Fruit fly (Drosophila melanogaster) whole organism, embryonic: Measurements from ENCODE around the gene Brms1.

Experiments
- CG11696 ChIP-seq: fragments of 200-800 bp; sonication (Bioruptor generic); IDR thresholded peaks from 2 replicates; pipeline ENCODE4 v1.3.6; 2022; ENCODE audit warnings: missing biosample characterization, missing genetic modification characterization
- CG12299 ChIP-seq: fragments of 200-800 bp; sonication (Bioruptor generic); optimal IDR thresholded peaks from 2 replicates; lab custom pipeline; 2018; ENCODE audit warnings: missing biosample characterization, mild to moderate bottlenecking, missing genetic modification characterization
- CG13894 ChIP-seq: fragments of 200-800 bp; sonication (Bioruptor generic); optimal IDR thresholded peaks from 3 replicates; lab custom pipeline; 2018; ENCODE audit warnings: missing biosample characterization, mild to moderate bottlenecking, missing genetic modification characterization, moderate library complexity
- CG2889 ChIP-seq: fragments of 200-800 bp; sonication (Bioruptor generic); IDR thresholded peaks from 3 replicates; pipeline ENCODE4 v1.3.6; 2022; ENCODE audit warnings: missing biosample characterization, missing genetic modification characterization
- CG4360 ChIP-seq: fragments of 200-800 bp; sonication (Bioruptor generic); IDR thresholded peaks from 2 replicates; pipeline ENCODE4 v1.3.6; 2022; ENCODE audit warnings: missing biosample characterization, missing genetic modification characterization
- Deaf1 ChIP-seq: fragments of 200-800 bp; optimal IDR thresholded peaks from 3 replicates; lab custom pipeline; 2019; ENCODE audit warnings: missing biosample characterization, mild to moderate bottlenecking, missing genetic modification characterization, moderate library complexity
- abd-A ChIP-seq: fragments of 200-800 bp; sonication (Bioruptor generic); optimal IDR thresholded peaks from 3 replicates; lab custom pipeline; 2019; ENCODE audit warnings: missing biosample characterization, mild to moderate bottlenecking, missing genetic modification characterization, moderate library complexity
- aop ChIP-seq: fragments of 200-800 bp; sonication (Bioruptor generic); IDR thresholded peaks from 2 replicates; pipeline ENCODE4 v1.3.6; 2022; ENCODE audit warnings: missing biosample characterization, missing genetic modification characterization
- ash1 ChIP-seq: fragments of 200-800 bp; sonication (Bioruptor generic); optimal IDR thresholded peaks from 2 replicates; lab custom pipeline; 2018; ENCODE audit warnings: missing biosample characterization, mild to moderate bottlenecking, missing genetic modification characterization

Brms1 gene

dm6 chrX:12868605-12869004 lies 40.8 kb downstream of the Brms1 start:
- TF ChIP-seq Deaf1 (tag; lab: Kevin White, UChicago) (peak; percentile 90), aop (GFP tag; lab: Robert Waterston, UW) (no peak), CG11696 (GFP tag; lab: Robert Waterston, UW) (no peak), CG2889 (GFP tag; lab: Robert Waterston, UW) (no peak), CG12299 (no peak), CG4360 (GFP tag; lab: Robert Waterston, UW) (no peak), ash1 (GFP tag; lab: Kevin White, UChicago) (no peak), abd-A (tag; lab: Kevin White, UChicago) (peak; percentile 39), CG13894 (tag; lab: Kevin White, UChicago) (peak; percentile 38)
- TF ChIP-seq, all 482 proteins: peak for 3
